Worm (Caenorhabditis elegans): ENCODE data around the gene W04H10.2.

Gene W04H10.2

DNA sequence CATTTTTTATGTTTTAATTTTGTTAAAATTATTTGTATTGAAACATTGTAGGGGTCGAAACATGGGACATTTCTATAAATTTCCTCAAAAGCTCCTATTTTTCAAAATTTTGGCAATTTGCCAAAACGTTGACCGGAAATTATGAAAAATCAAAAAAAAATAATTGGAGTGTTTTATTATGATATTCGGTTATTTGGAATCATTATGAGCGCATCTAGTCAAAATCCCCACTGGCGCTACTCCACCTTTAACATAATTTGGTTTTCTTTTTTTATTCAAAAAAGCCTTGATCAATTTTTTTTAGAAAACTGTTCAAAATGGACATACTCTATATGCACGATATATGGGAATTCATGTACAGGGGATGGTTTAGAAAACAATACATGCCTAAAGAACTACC lies at the start of gene W04H10.2:
Gene W04H10.2, plus strand, starts transcription at position 301 of the 400 bp plus-strand sequence.
- no peak for TF ChIP-seq sem-2 (GFP tag; optimal IDR thresholded peaks at IDR 0.05)
- TF ChIP-seq ces-1 (GFP tag; optimal IDR thresholded peaks at IDR 0.05) = no peak
- TF ChIP-seq ztf-11 (tag; optimal IDR thresholded peaks at IDR 0.05) = no peak
- TF ChIP-seq lin-32 (GFP tag; optimal IDR thresholded peaks at IDR 0.05) = no peak
- no peak for TF ChIP-seq ceh-43 (GFP tag; optimal IDR thresholded peaks at IDR 0.05)
- no peak for TF ChIP-seq nhr-76 (tag; optimal IDR thresholded peaks at IDR 0.05)
- no peak for TF ChIP-seq hlh-1 (tag; optimal IDR thresholded peaks at IDR 0.05)
- no peak for TF ChIP-seq unc-120 (tag; optimal IDR thresholded peaks at IDR 0.05; ENCODE audit: poor library complexity, severe bottlenecking)
- TF ChIP-seq nhr-2 (tag; optimal IDR thresholded peaks at IDR 0.05) = no peak
- TF ChIP-seq lsy-2 (tag; optimal IDR thresholded peaks at IDR 0.05) = no peak
- no peak for TF ChIP-seq nhr-28 (tag; optimal IDR thresholded peaks at IDR 0.05)

ce11 chrII:556185-556584 lies 49.2 kb upstream of the W04H10.2 start, which contains the start of the genes C09E8.1 and C09E8.6:
Gene C09E8.1 (plus strand): TSS chrII:556485.
Gene C09E8.6 (plus strand): TSS chrII:556497.
- TF ChIP-seq elt-1 (tag; optimal IDR thresholded peaks at IDR 0.05; ENCODE audit: borderline replicate concordance, insufficient read depth) (no peak), snpc-4 (tag; optimal IDR thresholded peaks at IDR 0.05) (no peak)

- no peak for TF ChIP-seq ztf-11 (tag; optimal IDR thresholded peaks at IDR 0.05)
- no peak for TF ChIP-seq nhr-28 (tag; optimal IDR thresholded peaks at IDR 0.05)
These were observed 36.6 kb upstream of the W04H10.2 start, which contains the start of gene W08F4.5 for ce11 chrII:568776-569175. Gene W08F4.5 (minus strand): TSS chrII:568876.

ce11 chrII:572010-572409 lies 33.4 kb upstream of the W04H10.2 start, which contains the start of gene mlt-8:
Gene mlt-8 (minus strand): TSS chrII:572110.
- no peak for TF ChIP-seq ces-1 (GFP tag; optimal IDR thresholded peaks at IDR 0.05)

DNA sequence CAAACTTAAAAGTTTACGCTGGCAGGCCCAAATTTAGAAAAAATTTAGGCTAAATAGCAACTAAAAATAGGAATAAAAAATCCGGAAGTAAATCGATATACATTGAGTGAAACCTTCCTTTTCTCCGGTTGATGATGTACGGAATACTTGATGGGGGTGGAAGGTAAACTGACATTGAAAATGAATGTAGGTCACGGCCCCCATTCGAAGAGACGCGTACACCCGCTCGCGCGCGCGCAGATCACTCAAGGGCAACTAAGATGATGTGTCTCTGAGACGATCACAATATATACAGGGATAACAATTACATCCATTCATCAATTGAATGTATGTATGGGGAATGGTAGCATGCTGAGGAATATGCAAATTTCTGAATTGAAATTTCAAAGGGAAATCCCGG lies 31.3 kb upstream of the W04H10.2 start:
- no peak for TF ChIP-seq ces-1 (GFP tag; optimal IDR thresholded peaks at IDR 0.05)
- no peak for TF ChIP-seq hlh-1 (tag; optimal IDR thresholded peaks at IDR 0.05)
- TF ChIP-seq bed-3 (GFP tag; optimal IDR thresholded peaks at IDR 0.05) = no peak
- no peak for TF ChIP-seq blmp-1 (tag; optimal IDR thresholded peaks at IDR 0.05)
- no peak for TF ChIP-seq ceh-39 (tag; optimal IDR thresholded peaks at IDR 0.05)
- TF ChIP-seq nhr-237 (tag; optimal IDR thresholded peaks at IDR 0.05) = no peak
- TF ChIP-seq mls-2 (tag; optimal IDR thresholded peaks at IDR 0.05) = no peak
- no peak for TF ChIP-seq mab-5 (tag; optimal IDR thresholded peaks at IDR 0.05)
- no peak for TF ChIP-seq elt-3 (tag; optimal IDR thresholded peaks at IDR 0.05)
- no peak for TF ChIP-seq cnd-1 (tag; optimal IDR thresholded peaks at IDR 0.05)
- no peak for TF ChIP-seq lsy-2 (tag; optimal IDR thresholded peaks at IDR 0.05)
- no peak for TF ChIP-seq unc-62 (GFP tag; optimal IDR thresholded peaks at IDR 0.05)
- TF ChIP-seq snpc-4 (tag; optimal IDR thresholded peaks at IDR 0.05) = no peak
- no peak for TF ChIP-seq drap-1 (GFP tag; optimal IDR thresholded peaks at IDR 0.05)
- no peak for TF ChIP-seq ztf-11 (tag; optimal IDR thresholded peaks at IDR 0.05)
- TF ChIP-seq ceh-83 (GFP tag; optimal IDR thresholded peaks at IDR 0.05) = no peak
- no peak for TF ChIP-seq nhr-28 (tag; optimal IDR thresholded peaks at IDR 0.05)
- no peak for TF ChIP-seq lin-13 (tag; optimal IDR thresholded peaks at IDR 0.05)
- TF ChIP-seq ceh-43 (GFP tag; optimal IDR thresholded peaks at IDR 0.05) = no peak

ce11 chrII:577632-578031 lies 27.7 kb upstream of the W04H10.2 start, which contains the start of gene W08F4.7:
Gene W08F4.7 (minus strand): TSS chrII:577732.
- TF ChIP-seq ztf-11 (tag; optimal IDR thresholded peaks at IDR 0.05) = no peak
- no peak for TF ChIP-seq nhr-76 (tag; optimal IDR thresholded peaks at IDR 0.05)
- no peak for TF ChIP-seq flh-1 (GFP tag; optimal IDR thresholded peaks at IDR 0.05)
- no peak for TF ChIP-seq nhr-12 (tag; optimal IDR thresholded peaks at IDR 0.05)
- TF ChIP-seq unc-120 (tag; optimal IDR thresholded peaks at IDR 0.05; ENCODE audit: poor library complexity, severe bottlenecking) = no peak
- no peak for TF ChIP-seq cnd-1 (tag; optimal IDR thresholded peaks at IDR 0.05)
- no peak for TF ChIP-seq tbx-8 (GFP tag; optimal IDR thresholded peaks at IDR 0.05)
- no peak for TF ChIP-seq pha-4 (tag; optimal IDR thresholded peaks at IDR 0.05)
- no peak for TF ChIP-seq bed-3 (GFP tag; optimal IDR thresholded peaks at IDR 0.05)
- TF ChIP-seq sptf-1 (tag; optimal IDR thresholded peaks at IDR 0.05) = no peak
